Worm (Caenorhabditis elegans) whole organism, L4 larva: ENCODE measurements around the gene C03B1.17.

ENCODE experiments used
- D1046.2 ChIP-seq: fragments of 200-800 bp; sonication (Bioruptor generic); IDR thresholded peaks from 2 replicates; pipeline ENCODE4 v1.3.6; 2022; ENCODE audit warnings: missing genetic modification characterization, missing compliant biosample characterization
- F44E2.7 ChIP-seq: fragments of 200-800 bp; sonication (Bioruptor generic); IDR thresholded peaks from 2 replicates; pipeline ENCODE4 v2.1.2; 2022; ENCODE audit warnings: missing genetic modification characterization, missing compliant biosample characterization
- F49E8.2 ChIP-seq: sonication (generic microtip); optimal IDR thresholded peaks from 2 replicates; lab custom pipeline; 2016; ENCODE audit warnings: missing compliant biosample characterization, mild to moderate bottlenecking, missing genetic modification characterization, borderline replicate concordance
- Y105C5A.15 ChIP-seq: fragments of 200-800 bp; sonication (Bioruptor generic); IDR thresholded peaks from 2 replicates; pipeline ENCODE4 v1.3.6; 2022; ENCODE audit warnings: missing genetic modification characterization, missing compliant biosample characterization
- ZK546.5 ChIP-seq, 2 experiments: sonication (generic microtip); optimal IDR thresholded peaks; 2 replicates each; lab custom pipeline; 2017; ENCODE audit warnings: missing biosample characterization in 2 of 2, missing genetic modification characterization in 2 of 2
- aha-1 ChIP-seq: fragments of 150-350 bp; peaks from one replicate; lab custom pipeline; 2014; ENCODE audit warnings: missing biosample characterization, missing genetic modification characterization
- aly-2 ChIP-seq: sonication (generic microtip); optimal IDR thresholded peaks from 2 replicates; lab custom pipeline; 2018; ENCODE audit warnings: missing biosample characterization, missing genetic modification characterization
- ceh-32 ChIP-seq: sonication (generic microtip); optimal IDR thresholded peaks from 2 replicates; lab custom pipeline; 2016; ENCODE audit warnings: mild to moderate bottlenecking, missing genetic modification characterization, missing compliant biosample characterization; ENCODE audit not compliant: poor library complexity
- ceh-82 ChIP-seq: sonication (generic microtip); optimal IDR thresholded peaks from 2 replicates; lab custom pipeline; 2017; ENCODE audit warnings: missing biosample characterization, missing genetic modification characterization
- daf-16 ChIP-seq, 3 experiments: sonication (generic microtip); optimal IDR thresholded peaks; 2 replicates each; lab custom pipeline; 2016 to 2017; ENCODE audit warnings: missing genetic modification characterization in 3 of 3, missing genetic modification reagents in 3 of 3, mild to moderate bottlenecking in 2 of 3, missing compliant biosample characterization in 2 of 3, missing biosample characterization in 1 of 3, moderate library complexity in 1 of 3
- daf-19 ChIP-seq: fragments of 200-800 bp; sonication (Bioruptor generic); conservative IDR thresholded peaks from 2 replicates; pipeline ENCODE4 v1.3.6; 2022; ENCODE audit warnings: missing genetic modification characterization, missing compliant biosample characterization
- dmd-9 ChIP-seq: fragments of 200-800 bp; sonication (Bioruptor generic); IDR thresholded peaks from 2 replicates; pipeline ENCODE4 v1.3.6; 2022; ENCODE audit warnings: missing genetic modification reagents, missing genetic modification characterization, missing compliant biosample characterization
- egl-27 ChIP-seq: sonication (generic microtip); optimal IDR thresholded peaks from 3 replicates; lab custom pipeline; 2017; ENCODE audit warnings: missing biosample characterization, missing genetic modification reagents, missing genetic modification characterization
- egl-43 ChIP-seq: fragments of 200-800 bp; sonication (Bioruptor generic); IDR thresholded peaks from 2 replicates; pipeline ENCODE4 v1.3.6; 2022; ENCODE audit warnings: missing genetic modification reagents, missing genetic modification characterization, missing compliant biosample characterization
- hlh-11 ChIP-seq: fragments of 200-800 bp; sonication (Bioruptor generic); optimal IDR thresholded peaks from 2 replicates; lab custom pipeline; 2018; ENCODE audit warnings: mild to moderate bottlenecking, missing genetic modification characterization, missing compliant biosample characterization
- jun-1 ChIP-seq: fragments of 150-350 bp; optimal IDR thresholded peaks from 2 replicates; lab custom pipeline; 2014; ENCODE audit warnings: missing biosample characterization, missing genetic modification reagents, missing genetic modification characterization
- lir-3 ChIP-seq: sonication (generic microtip); optimal IDR thresholded peaks from 2 replicates; lab custom pipeline; 2016; ENCODE audit warnings: mild to moderate bottlenecking, missing genetic modification characterization, missing compliant biosample characterization
- lsy-2 ChIP-seq, 2 experiments: fragments of 150-350 bp in 1 of 2; sonication (generic microtip) in 1 of 2; optimal IDR thresholded peaks; 2 replicates each; lab custom pipeline; 2014 to 2017; ENCODE audit warnings: missing biosample characterization in 2 of 2, missing genetic modification characterization in 2 of 2
- madf-9 ChIP-seq: fragments of 200-800 bp; sonication (Bioruptor generic); conservative IDR thresholded peaks from 2 replicates; pipeline ENCODE4 v1.3.6; 2022; ENCODE audit warnings: missing genetic modification reagents, missing genetic modification characterization, missing compliant biosample characterization
- nhr-102 ChIP-seq: sonication (generic microtip); optimal IDR thresholded peaks from 2 replicates; lab custom pipeline; 2016; ENCODE audit warnings: mild to moderate bottlenecking, missing genetic modification characterization, moderate library complexity, missing compliant biosample characterization
- nhr-11 ChIP-seq: fragments of 150-350 bp; optimal IDR thresholded peaks from 2 replicates; lab custom pipeline; 2014; ENCODE audit warnings: missing biosample characterization, missing genetic modification characterization
- nhr-25 ChIP-seq: sonication (generic microtip); optimal IDR thresholded peaks from 2 replicates; lab custom pipeline; 2017; ENCODE audit warnings: missing genetic modification characterization, mild to moderate bottlenecking, missing compliant biosample characterization, antibody characterized with exemption, moderate library complexity, borderline replicate concordance; ENCODE audit not compliant: insufficient read depth
- nhr-28 ChIP-seq: fragments of 150-350 bp; optimal IDR thresholded peaks from 2 replicates; lab custom pipeline; 2014; ENCODE audit warnings: missing biosample characterization, missing genetic modification characterization
- nhr-41 ChIP-seq: fragments of 200-800 bp; sonication (Bioruptor generic); IDR thresholded peaks from 2 replicates; pipeline ENCODE4 v1.3.6; 2022; ENCODE audit warnings: missing genetic modification reagents, missing genetic modification characterization, missing compliant biosample characterization
- nhr-48 ChIP-seq: sonication (generic microtip); optimal IDR thresholded peaks from 2 replicates; lab custom pipeline; 2016; ENCODE audit warnings: mild to moderate bottlenecking, missing genetic modification characterization, missing compliant biosample characterization
- nhr-76 ChIP-seq: fragments of 150-350 bp; optimal IDR thresholded peaks from 2 replicates; lab custom pipeline; 2014; ENCODE audit warnings: missing biosample characterization, missing genetic modification characterization
- nhr-77 ChIP-seq: fragments of 150-350 bp; optimal IDR thresholded peaks from 2 replicates; lab custom pipeline; 2014; ENCODE audit warnings: missing biosample characterization, missing genetic modification characterization
- pha-4 ChIP-seq, 2 experiments: fragments of 150-350 bp in 1 of 2; fragments of 200-800 bp in 1 of 2; sonication (Bioruptor generic) in 1 of 2; IDR thresholded peaks in 1 of 2; optimal IDR thresholded peaks in 1 of 2; 2 replicates each; pipeline versions ENCODE4 v1.3.6 to Lab custom; 2014 to 2022; ENCODE audit warnings: missing genetic modification characterization in 2 of 2, missing genetic modification reagents in 2 of 2, missing biosample characterization in 1 of 2, missing compliant biosample characterization in 1 of 2
- set-16 ChIP-seq: fragments of 200-800 bp; sonication (Bioruptor generic); IDR thresholded peaks from 2 replicates; pipeline ENCODE4 v1.3.6; 2022; ENCODE audit warnings: missing genetic modification reagents, missing genetic modification characterization, missing compliant biosample characterization
- tra-1 ChIP-seq: fragments of 200-800 bp; sonication (Bioruptor generic); IDR thresholded peaks from 2 replicates; pipeline ENCODE4 v1.3.6; 2022; ENCODE audit warnings: missing genetic modification reagents, missing genetic modification characterization, missing compliant biosample characterization
- unc-62 ChIP-seq, 3 experiments: fragments of 150-350 bp in 1 of 3; sonication (generic microtip); optimal IDR thresholded peaks in 2 of 3; peaks in 1 of 3; 1 replicate in 1 of 3; 2 replicates in 2 of 3; lab custom pipeline; 2014 to 2017; ENCODE audit warnings: missing biosample characterization in 3 of 3, missing genetic modification characterization in 3 of 3, missing genetic modification reagents in 3 of 3, missing genotype in 1 of 3

Gene C03B1.17

DNA sequence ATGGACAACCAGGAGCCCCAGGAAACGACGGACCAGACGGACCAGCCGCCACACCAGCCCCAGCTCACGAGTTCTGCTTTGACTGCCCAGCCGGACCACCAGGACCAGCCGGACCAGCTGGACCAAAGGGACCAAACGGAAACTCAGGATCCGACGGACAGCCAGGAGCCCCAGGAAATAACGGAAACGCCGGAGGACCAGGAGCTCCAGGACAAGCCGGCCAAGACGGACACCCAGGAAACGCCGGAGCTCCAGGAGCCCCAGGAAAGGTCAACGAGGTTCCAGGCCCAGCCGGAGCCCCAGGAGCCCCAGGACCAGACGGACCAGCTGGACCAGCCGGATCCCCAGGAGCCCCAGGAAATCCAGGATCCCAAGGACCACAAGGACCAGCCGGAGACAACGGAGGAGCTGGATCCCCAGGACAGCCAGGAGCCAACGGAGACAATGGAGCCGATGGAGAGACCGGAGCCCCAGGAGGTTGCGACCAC, 43.9 kb upstream of the C03B1.17 start:
- TF ChIP-seq set-16 (GFP tag; lab: Robert Waterston, UW), result peak; percentile 96

DNA sequence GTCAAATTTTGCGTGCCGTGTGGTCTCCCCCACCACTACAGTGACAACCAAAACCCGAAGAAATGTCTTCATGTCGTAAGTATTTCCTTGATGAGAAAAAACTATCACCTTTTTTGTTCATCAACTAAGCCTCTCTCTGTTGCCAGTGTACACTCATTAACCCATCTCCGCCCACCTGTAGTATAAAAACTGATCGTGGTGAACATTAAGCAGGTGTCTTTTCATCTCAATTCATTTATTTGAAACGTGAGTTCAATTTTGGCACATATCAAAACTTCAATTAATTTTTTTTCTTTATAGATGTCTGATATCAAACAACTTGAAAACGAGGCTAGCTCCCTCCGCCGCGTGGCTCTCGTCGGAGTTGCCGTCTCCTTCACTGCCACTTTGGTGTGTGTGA, 42.0 kb upstream of the C03B1.17 start, which contains the start of gene col-170:
TSS of gene col-170 (plus strand) at position 301 of the 400 bp plus-strand sequence.
- TF ChIP-seq D1046.2 (GFP tag; lab: Robert Waterston, UW) (no peak), F44E2.7 (GFP tag; lab: Robert Waterston, UW) (no peak), nhr-28 (peak; percentile 45), aha-1 (peak; percentile 81), nhr-11 (tag; lab: Kevin White, UChicago) (no peak), nhr-25 (tag; lab: Kevin White, UChicago) (no peak)

DNA sequence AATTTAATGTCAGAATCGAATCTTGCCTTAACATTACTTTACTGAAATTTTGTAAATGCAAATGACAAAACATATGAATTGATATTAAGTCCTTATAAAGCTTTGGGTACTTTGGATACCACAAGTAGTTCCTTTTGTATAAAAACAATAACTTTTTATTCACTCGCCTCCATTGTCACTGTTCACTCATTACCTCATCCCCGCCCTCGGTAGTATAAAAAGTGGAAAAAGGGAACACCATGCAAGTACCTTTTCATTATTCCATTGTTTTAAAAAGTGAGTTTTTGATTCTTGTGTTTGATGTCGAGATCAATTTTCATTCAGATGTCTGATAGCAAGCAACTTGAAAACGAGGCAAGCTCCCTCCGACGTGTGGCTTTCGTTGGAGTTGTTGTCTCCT, 39.5 kb upstream of the C03B1.17 start, which contains the start of gene col-171:
TSS of gene col-171 (plus strand) at position 301 of the 400 bp plus-strand sequence.
- TF ChIP-seq F49E8.2, result no peak
- TF ChIP-seq madf-9 (GFP tag; lab: Robert Waterston, UW), result no peak
- TF ChIP-seq unc-62 (GFP tag; optimal IDR thresholded peaks at IDR 0.05 in 1 of 2; lab: Kevin White, UChicago), result no peak
- no peak for TF ChIP-seq unc-62 (tag; optimal IDR thresholded peaks at IDR 0.05; lab: Kevin White, UChicago)
- no peak for TF ChIP-seq aly-2 (tag; lab: Kevin White, UChicago)
- TF ChIP-seq dmd-9 (GFP tag; lab: Robert Waterston, UW), result no peak
- TF ChIP-seq lir-3 (tag; lab: Kevin White, UChicago), result no peak
- no peak for TF ChIP-seq daf-19 (GFP tag; lab: Robert Waterston, UW)
- no peak for TF ChIP-seq nhr-102
- TF ChIP-seq nhr-48 (tag; lab: Kevin White, UChicago), result no peak
- no peak for TF ChIP-seq aha-1
- TF ChIP-seq, all 104 proteins: peak for 0

DNA sequence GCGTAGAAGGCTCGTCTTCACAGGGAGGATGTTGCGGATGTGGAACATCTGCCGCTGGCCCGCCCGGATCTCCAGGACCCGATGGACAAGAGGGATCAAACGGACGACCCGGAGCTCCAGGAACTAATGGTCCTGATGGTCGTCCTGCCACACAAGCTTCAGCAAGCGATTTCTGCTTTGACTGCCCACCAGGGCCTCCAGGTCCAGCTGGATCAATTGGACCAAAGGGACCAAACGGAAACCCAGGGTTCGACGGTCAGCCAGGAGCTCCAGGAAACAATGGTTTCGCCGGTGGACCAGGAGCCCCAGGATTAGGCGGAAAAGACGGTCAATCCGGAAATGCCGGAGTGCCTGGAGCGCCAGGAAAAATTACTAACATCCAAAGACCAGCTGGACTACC, 38.8 kb upstream of the C03B1.17 start:
- TF ChIP-seq nhr-76 (tag; lab: Kevin White, UChicago) (no peak), set-16 (GFP tag; lab: Robert Waterston, UW) (peak; percentile 85), pha-4 (GFP tag; IDR thresholded peaks at IDR 0.05; lab: Robert Waterston, UW) (no peak), pha-4 (tag; optimal IDR thresholded peaks at IDR 0.05; lab: Kevin White, UChicago) (no peak)
- TF ChIP-seq, all 104 proteins: peak for 1

DNA sequence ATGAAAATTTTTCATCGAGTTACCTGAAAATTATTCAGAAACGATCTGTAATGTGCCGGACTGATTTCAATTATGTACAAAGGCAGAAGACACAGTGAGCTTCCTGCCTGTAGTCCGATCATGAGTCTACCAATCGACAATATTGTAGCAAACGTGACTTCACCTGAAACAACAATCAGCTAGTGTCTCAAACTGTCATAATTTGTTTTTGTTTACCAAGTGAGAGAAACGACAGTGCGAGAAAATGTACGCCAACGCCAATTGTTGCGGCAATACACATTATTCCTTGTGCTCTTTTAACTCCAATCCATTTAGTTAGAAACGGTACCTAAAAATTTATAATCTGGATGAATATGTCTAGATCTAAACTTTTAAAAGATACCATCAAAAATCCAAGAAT, 36.1 kb upstream of the C03B1.17 start:
- no peak for TF ChIP-seq Y105C5A.15
- no peak for TF ChIP-seq egl-27 (tag; lab: Kevin White, UChicago)
- TF ChIP-seq nhr-41 (GFP tag; lab: Robert Waterston, UW), result no peak
- TF ChIP-seq egl-43 (GFP tag; lab: Robert Waterston, UW), result no peak
- no peak for TF ChIP-seq ZK546.5 (tag; optimal IDR thresholded peaks at IDR 0.05; lab: Kevin White, UChicago)
- no peak for TF ChIP-seq ceh-32
- TF ChIP-seq lir-3 (tag; lab: Kevin White, UChicago), result no peak
- TF ChIP-seq nhr-77, result peak; percentile 53
- TF ChIP-seq daf-16 (GFP tag; optimal IDR thresholded peaks at IDR 0.05; lab: Kevin White, UChicago), result no peak
- peak; percentile 67 for TF ChIP-seq daf-16 (tag; optimal IDR thresholded peaks at IDR 0.05; lab: Kevin White, UChicago)
- TF ChIP-seq nhr-28, result peak; percentile 3
- no peak for TF ChIP-seq tra-1 (GFP tag; lab: Robert Waterston, UW)
- no peak for TF ChIP-seq ceh-82 (tag; lab: Kevin White, UChicago)
- no peak for TF ChIP-seq jun-1
- peak; percentile 4 for TF ChIP-seq hlh-11 (tag; lab: Kevin White, UChicago)
- no peak for TF ChIP-seq lsy-2 (tag; optimal IDR thresholded peaks at IDR 0.05; lab: Kevin White, UChicago)
- TF ChIP-seq F44E2.7 (GFP tag; lab: Robert Waterston, UW), result no peak
- TF ChIP-seq, all 104 proteins: peak for 4
